Fruit fly (Drosophila melanogaster) whole organism, pupa: ENCODE measurements around the gene Nup358.
A peak's percentile ranks its signal among the peaks of the same experiment; 100 is the strongest.

Experiments
- CG10348 ChIP-seq: fragments of 200-800 bp; sonication (Bioruptor generic); IDR thresholded peaks from 2 replicates; pipeline ENCODE4 v1.3.6; 2022; ENCODE audit warnings: missing biosample characterization, missing genetic modification characterization
- CG12605 ChIP-seq: fragments of 200-800 bp; sonication (Bioruptor generic); IDR thresholded peaks from 2 replicates; pipeline ENCODE4 v1.3.6; 2022; ENCODE audit warnings: missing biosample characterization, missing genetic modification characterization
- CG13204 ChIP-seq: fragments of 200-800 bp; sonication (Bioruptor generic); optimal IDR thresholded peaks from 2 replicates; lab custom pipeline; 2018; ENCODE audit warnings: missing biosample characterization, mild to moderate bottlenecking, missing genetic modification characterization, moderate library complexity
- CG14655 ChIP-seq: fragments of 200-800 bp; sonication (Bioruptor generic); optimal IDR thresholded peaks from 3 replicates; lab custom pipeline; 2017; ENCODE audit warnings: mild to moderate bottlenecking, missing biosample characterization, missing genetic modification reagents, missing genetic modification characterization
- CG15710 ChIP-seq: fragments of 200-800 bp; sonication (Bioruptor generic); optimal IDR thresholded peaks from 2 replicates; lab custom pipeline; 2018; ENCODE audit warnings: missing biosample characterization, mild to moderate bottlenecking, missing genetic modification characterization, moderate library complexity
- CG17806 ChIP-seq: fragments of 200-800 bp; sonication (Bioruptor generic); optimal IDR thresholded peaks from 2 replicates; lab custom pipeline; 2018; ENCODE audit warnings: missing biosample characterization, mild to moderate bottlenecking, missing genetic modification characterization, moderate library complexity
- CG32121 ChIP-seq: fragments of 200-800 bp; sonication (Bioruptor generic); IDR thresholded peaks from 2 replicates; pipeline ENCODE4 v1.3.6; 2022; ENCODE audit warnings: missing biosample characterization, missing genetic modification characterization
- CG34367 ChIP-seq: fragments of 200-800 bp; sonication (Bioruptor generic); optimal IDR thresholded peaks from 2 replicates; lab custom pipeline; 2018; ENCODE audit warnings: missing biosample characterization, mild to moderate bottlenecking, missing genetic modification characterization
- CG4496 ChIP-seq: fragments of 200-800 bp; sonication (Bioruptor generic); IDR thresholded peaks from 3 replicates; pipeline ENCODE4 v1.3.6; 2022; ENCODE audit warnings: missing biosample characterization, missing genetic modification characterization
- CG8159 ChIP-seq: fragments of 200-800 bp; sonication (Bioruptor generic); optimal IDR thresholded peaks from 3 replicates; lab custom pipeline; 2018; ENCODE audit warnings: missing biosample characterization, mild to moderate bottlenecking, missing genetic modification characterization, moderate library complexity
- CG8301 ChIP-seq: fragments of 200-800 bp; sonication (Bioruptor generic); optimal IDR thresholded peaks from 2 replicates; lab custom pipeline; 2018; ENCODE audit warnings: missing biosample characterization, mild to moderate bottlenecking, missing genetic modification characterization
- CG9948 ChIP-seq: fragments of 200-800 bp; sonication (Bioruptor generic); optimal IDR thresholded peaks from 2 replicates; lab custom pipeline; 2018; ENCODE audit warnings: missing biosample characterization, mild to moderate bottlenecking, missing genetic modification characterization, moderate library complexity
- D1 ChIP-seq: fragments of 200-800 bp; sonication (Bioruptor generic); optimal IDR thresholded peaks from 2 replicates; lab custom pipeline; 2018; ENCODE audit warnings: missing biosample characterization, mild to moderate bottlenecking, missing genetic modification characterization, moderate library complexity
- EcR ChIP-seq: fragments of 200-800 bp; sonication (Bioruptor generic); optimal IDR thresholded peaks from 3 replicates; lab custom pipeline; 2019; ENCODE audit warnings: missing biosample characterization, missing genetic modification characterization, mild to moderate bottlenecking, moderate library complexity, missing genetic modification reagents
- Ets98B ChIP-seq: fragments of 200-800 bp; sonication (Bioruptor generic); IDR thresholded peaks from 2 replicates; pipeline ENCODE4 v1.3.6; 2022; ENCODE audit warnings: missing biosample characterization, missing genetic modification characterization
- Pif1A ChIP-seq: fragments of 200-800 bp; sonication (Bioruptor generic); optimal IDR thresholded peaks from 3 replicates; lab custom pipeline; 2016; ENCODE audit warnings: missing biosample characterization, missing genetic modification characterization
- Pif1B ChIP-seq: fragments of 200-800 bp; sonication (Bioruptor generic); optimal IDR thresholded peaks from 3 replicates; lab custom pipeline; 2016; ENCODE audit warnings: missing biosample characterization, missing genetic modification characterization
- Snoo ChIP-seq: fragments of 200-800 bp; sonication (Bioruptor generic); optimal IDR thresholded peaks from 3 replicates; lab custom pipeline; 2017; ENCODE audit warnings: missing biosample characterization, mild to moderate bottlenecking, missing genetic modification characterization, inconsistent platforms
- fd96Ca ChIP-seq: fragments of 200-800 bp; sonication (Bioruptor generic); IDR thresholded peaks from 3 replicates; pipeline ENCODE4 v1.3.6; 2022; ENCODE audit warnings: missing biosample characterization, missing genetic modification characterization
- gl ChIP-seq: fragments of 200-800 bp; sonication (Bioruptor generic); optimal IDR thresholded peaks from 2 replicates; lab custom pipeline; 2018; ENCODE audit warnings: missing biosample characterization, mild to moderate bottlenecking, missing genetic modification characterization
- rn ChIP-seq: fragments of 200-800 bp; sonication (Bioruptor generic); IDR thresholded peaks from 2 replicates; pipeline ENCODE4 v1.3.6; 2022; ENCODE audit warnings: missing biosample characterization, missing genetic modification characterization

Gene Nup358

dm6 chr3R:25300575-25300974 lies 51.4 kb downstream of the Nup358 start, which contains the start of gene CG13659:
TSS of gene CG13659 (plus strand) at chr3R:25300891.
- no peak for TF ChIP-seq rn (GFP tag; lab: Robert Waterston, UW)
- no peak for TF ChIP-seq CG8301 (tag; lab: Kevin White, UChicago)
- no peak for TF ChIP-seq CG12605
- TF ChIP-seq CG9948 (tag; lab: Kevin White, UChicago) = no peak
- no peak for TF ChIP-seq CG14655
- no peak for TF ChIP-seq EcR
- no peak for TF ChIP-seq fd96Ca (GFP tag; lab: Robert Waterston, UW)
- no peak for TF ChIP-seq Pif1B (GFP tag; lab: Kevin White, UChicago)
- no peak for TF ChIP-seq CG8159
- no peak for TF ChIP-seq CG10348 (GFP tag; lab: Robert Waterston, UW)

- TF ChIP-seq Ets98B (no peak), CG4496 (GFP tag; lab: Robert Waterston, UW) (no peak), Pif1B (GFP tag; lab: Kevin White, UChicago) (no peak), fd96Ca (GFP tag; lab: Robert Waterston, UW) (no peak), CG8159 (no peak), CG9948 (tag; lab: Kevin White, UChicago) (no peak), CG14655 (no peak), CG13204 (GFP tag; lab: Kevin White, UChicago) (no peak), Snoo (tag; lab: Kevin White, UChicago) (no peak), Pif1A (GFP tag; lab: Kevin White, UChicago) (no peak), rn (GFP tag; lab: Robert Waterston, UW) (no peak), CG15710 (tag; lab: Kevin White, UChicago) (no peak), CG8301 (tag; lab: Kevin White, UChicago) (no peak), CG17806 (tag; lab: Kevin White, UChicago) (no peak), CG34367 (tag; lab: Kevin White, UChicago) (no peak), CG10348 (GFP tag; lab: Robert Waterston, UW) (no peak), CG32121 (GFP tag; lab: Robert Waterston, UW) (no peak), CG12605 (no peak), EcR (no peak)
Measured at dm6 chr3R:25302239-25302638, 53.1 kb downstream of the Nup358 start, which contains the start of gene CG31370. TSS of gene CG31370 (plus strand) at chr3R:25302464.

dm6 chr3R:25303857-25304440 lies 54.8 kb downstream of the Nup358 start, which contains the start of gene CG31436:
TSS of gene CG31436 (plus strand) at chr3R:25304137.
- TF ChIP-seq CG13204 (GFP tag; lab: Kevin White, UChicago) (no peak), EcR (peak; percentile 74)

dm6 chr3R:25305822-25306544 lies 56.8 kb downstream of the Nup358 start:
- TF ChIP-seq EcR = no peak
- TF ChIP-seq Pif1A (GFP tag; lab: Kevin White, UChicago) = no peak
- no peak for TF ChIP-seq fd96Ca (GFP tag; lab: Robert Waterston, UW)

- TF ChIP-seq CG9948 (tag; lab: Kevin White, UChicago) (no peak), CG8159 (no peak), CG34367 (tag; lab: Kevin White, UChicago) (no peak), EcR (no peak), CG10348 (GFP tag; lab: Robert Waterston, UW) (no peak), CG15710 (tag; lab: Kevin White, UChicago) (no peak), CG14655 (no peak), fd96Ca (GFP tag; lab: Robert Waterston, UW) (no peak), CG4496 (GFP tag; lab: Robert Waterston, UW) (no peak), CG32121 (GFP tag; lab: Robert Waterston, UW) (no peak), CG8301 (tag; lab: Kevin White, UChicago) (no peak), D1 (no peak), rn (GFP tag; lab: Robert Waterston, UW) (no peak), CG12605 (no peak), gl (tag; lab: Kevin White, UChicago) (no peak), Ets98B (no peak), CG13204 (GFP tag; lab: Kevin White, UChicago) (no peak), Snoo (tag; lab: Kevin White, UChicago) (no peak)
Measured at dm6 chr3R:25308228-25308627, 59.1 kb downstream of the Nup358 start, which contains the start of gene CG10550. TSS of gene CG10550 (minus strand) at chr3R:25308391.
